Worm (Caenorhabditis elegans) whole organism, midembryonic: Measurements from ENCODE around the gene fbxb-99.

Source experiments
- T22C8.4 ChIP-seq: fragments of 200-800 bp; sonication (Bioruptor generic); IDR thresholded peaks from 2 replicates; pipeline ENCODE4 v1.3.6; 2022; ENCODE audit warnings: missing genetic modification characterization, missing compliant biosample characterization
- cog-1 ChIP-seq: sonication (generic microtip); optimal IDR thresholded peaks from 2 replicates; lab custom pipeline; 2016; ENCODE audit warnings: missing genetic modification characterization, missing compliant biosample characterization
- flt-1 ChIP-seq: fragments of 200-800 bp; sonication (Bioruptor generic); IDR thresholded peaks from 2 replicates; pipeline ENCODE4 v1.3.6; 2022; ENCODE audit warnings: missing genetic modification characterization, missing compliant biosample characterization
- tab-1 ChIP-seq: fragments of 200-800 bp; sonication (Bioruptor generic); IDR thresholded peaks from 2 replicates; pipeline ENCODE4 v1.3.6; 2022; ENCODE audit warnings: missing genetic modification characterization, missing compliant biosample characterization
- ztf-23 ChIP-seq: fragments of 200-800 bp; sonication (Bioruptor generic); IDR thresholded peaks from 2 replicates; pipeline ENCODE4 v1.3.6; 2022; ENCODE audit warnings: missing genetic modification reagents, missing genetic modification characterization, missing compliant biosample characterization
- ztf-29 ChIP-seq: fragments of 200-800 bp; sonication (Bioruptor generic); IDR thresholded peaks from 2 replicates; pipeline ENCODE4 v1.3.6; 2022; ENCODE audit warnings: missing genetic modification reagents, missing genetic modification characterization, missing compliant biosample characterization

DNA sequence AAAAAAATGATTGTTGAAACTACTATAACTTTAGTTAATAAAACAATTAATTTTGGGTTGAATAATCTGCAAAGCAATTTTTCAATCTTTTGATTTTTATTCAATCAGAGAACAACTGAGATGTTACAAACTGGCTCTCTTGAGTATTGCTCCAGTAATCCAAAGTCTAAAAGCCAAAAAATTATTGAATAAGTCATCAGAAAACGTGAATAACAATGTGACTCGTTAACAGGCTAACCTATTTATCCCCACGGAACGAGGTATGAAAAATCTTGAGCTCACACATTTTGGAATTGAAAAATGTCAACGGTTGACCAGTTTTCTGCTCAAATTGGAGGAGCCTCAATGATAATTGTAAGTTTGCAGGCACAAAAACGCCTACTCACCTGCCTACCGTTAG, 35.7 kb downstream of the fbxb-99 start, which contains the start of gene srx-111:
- TF ChIP-seq ztf-23 (GFP tag; lab: Robert Waterston, UW) (no peak), cog-1 (no peak), tab-1 (GFP tag; lab: Robert Waterston, UW) (no peak), ztf-29 (GFP tag; lab: Robert Waterston, UW) (no peak), flt-1 (GFP tag; lab: Robert Waterston, UW) (no peak), T22C8.4 (GFP tag; lab: Robert Waterston, UW) (no peak)
